Fruit fly (Drosophila melanogaster) whole organism, prepupa: Measurements from ENCODE around the gene MED10.

Source experiments
- Blimp-1 ChIP-seq: fragments of 200-800 bp; sonication (Bioruptor generic); optimal IDR thresholded peaks from 3 replicates; lab custom pipeline; 2017; ENCODE audit warnings: missing biosample characterization, missing genetic modification characterization, mild to moderate bottlenecking, moderate library complexity, missing genetic modification reagents
- CG10631 ChIP-seq: fragments of 200-800 bp; sonication (Bioruptor generic); optimal IDR thresholded peaks from 2 replicates; lab custom pipeline; 2016; ENCODE audit warnings: missing biosample characterization, missing genetic modification characterization
- CG10669 ChIP-seq: fragments of 200-800 bp; sonication (Bioruptor generic); optimal IDR thresholded peaks from 3 replicates; lab custom pipeline; 2018; ENCODE audit warnings: missing biosample characterization, mild to moderate bottlenecking, missing genetic modification characterization, moderate library complexity
- CG11762 ChIP-seq: fragments of 200-800 bp; sonication (Bioruptor generic); optimal IDR thresholded peaks from 3 replicates; lab custom pipeline; 2016; ENCODE audit warnings: missing biosample characterization, missing genetic modification characterization; ENCODE audit not compliant: insufficient read depth
- CG11902 ChIP-seq: fragments of 200-800 bp; sonication (Bioruptor generic); optimal IDR thresholded peaks from 3 replicates; lab custom pipeline; 2016; ENCODE audit warnings: missing biosample characterization, missing genetic modification characterization
- CG1621 ChIP-seq: fragments of 200-800 bp; sonication (Bioruptor generic); optimal IDR thresholded peaks from 3 replicates; lab custom pipeline; 2018; ENCODE audit warnings: missing biosample characterization, mild to moderate bottlenecking, missing genetic modification characterization
- CG3032 ChIP-seq: fragments of 200-800 bp; optimal IDR thresholded peaks from 2 replicates; lab custom pipeline; 2019; ENCODE audit warnings: missing biosample characterization, mild to moderate bottlenecking, missing genetic modification characterization, moderate library complexity
- CG31627 ChIP-seq: fragments of 200-800 bp; sonication (Bioruptor generic); optimal IDR thresholded peaks from 3 replicates; lab custom pipeline; 2016; ENCODE audit warnings: missing biosample characterization, missing genetic modification characterization
- CG34406 ChIP-seq: fragments of 200-800 bp; sonication (Bioruptor generic); optimal IDR thresholded peaks from 3 replicates; lab custom pipeline; 2016; ENCODE audit warnings: missing biosample characterization, missing genetic modification characterization
- CG3919 ChIP-seq: fragments of 200-800 bp; sonication (Bioruptor generic); optimal IDR thresholded peaks from 3 replicates; lab custom pipeline; 2016; ENCODE audit warnings: missing biosample characterization, missing genetic modification characterization
- CG4318 ChIP-seq: fragments of 200-800 bp; sonication (Bioruptor generic); optimal IDR thresholded peaks from 3 replicates; lab custom pipeline; 2017; ENCODE audit warnings: missing biosample characterization, mild to moderate bottlenecking, missing genetic modification characterization
- CG6163 ChIP-seq: fragments of 200-800 bp; sonication (Bioruptor generic); IDR thresholded peaks from 3 replicates; pipeline ENCODE4 v1.3.6; 2022; ENCODE audit warnings: missing biosample characterization, missing genetic modification characterization
- CG6276 ChIP-seq: fragments of 200-800 bp; sonication (Bioruptor generic); optimal IDR thresholded peaks from 2 replicates; lab custom pipeline; 2017; ENCODE audit warnings: missing biosample characterization, mild to moderate bottlenecking, missing genetic modification characterization
- CG6792 ChIP-seq: fragments of 200-800 bp; sonication (Bioruptor generic); optimal IDR thresholded peaks from 3 replicates; lab custom pipeline; 2016; ENCODE audit warnings: missing biosample characterization, missing genetic modification characterization
- CG6808 ChIP-seq: fragments of 200-800 bp; sonication (Bioruptor generic); optimal IDR thresholded peaks from 3 replicates; lab custom pipeline; 2017; ENCODE audit warnings: missing biosample characterization, missing genetic modification characterization, mild to moderate bottlenecking, moderate library complexity, missing genetic modification reagents
- CG7368 ChIP-seq: fragments of 200-800 bp; sonication (Bioruptor generic); optimal IDR thresholded peaks from 3 replicates; lab custom pipeline; 2016; ENCODE audit warnings: missing biosample characterization, missing genetic modification characterization
- CG8119 ChIP-seq: fragments of 200-800 bp; sonication (Bioruptor generic); IDR thresholded peaks from 3 replicates; pipeline ENCODE4 v1.3.6; 2022; ENCODE audit warnings: missing biosample characterization, missing genetic modification characterization
- CG8319 ChIP-seq: fragments of 200-800 bp; sonication (Bioruptor generic); optimal IDR thresholded peaks from 3 replicates; lab custom pipeline; 2016; ENCODE audit warnings: missing biosample characterization, missing genetic modification characterization
- CG8632 ChIP-seq: fragments of 200-800 bp; sonication (Bioruptor generic); optimal IDR thresholded peaks from 3 replicates; lab custom pipeline; 2016; ENCODE audit warnings: missing biosample characterization, missing genetic modification characterization
- CG9139 ChIP-seq: fragments of 200-800 bp; sonication (Bioruptor generic); optimal IDR thresholded peaks from 3 replicates; lab custom pipeline; 2017; ENCODE audit warnings: missing biosample characterization, mild to moderate bottlenecking, missing genetic modification characterization
- Eip75B ChIP-seq: fragments of 200-800 bp; sonication (Bioruptor generic); optimal IDR thresholded peaks from 3 replicates; lab custom pipeline; 2016; ENCODE audit warnings: missing biosample characterization, missing genetic modification characterization
- Eip78C ChIP-seq: fragments of 200-800 bp; sonication (Bioruptor generic); peaks from one replicate; lab custom pipeline; 2016; ENCODE audit warnings: missing biosample characterization, missing genetic modification characterization
- Eip93F ChIP-seq: fragments of 200-800 bp; sonication (Bioruptor generic); optimal IDR thresholded peaks from 2 replicates; lab custom pipeline; 2016; ENCODE audit warnings: missing biosample characterization, mild to moderate bottlenecking, missing genetic modification characterization
- Ets21C ChIP-seq: fragments of 200-800 bp; sonication (Bioruptor generic); optimal IDR thresholded peaks from 3 replicates; lab custom pipeline; 2016; ENCODE audit warnings: missing biosample characterization, missing genetic modification characterization
- Ets96B ChIP-seq: fragments of 200-800 bp; optimal IDR thresholded peaks from 2 replicates; lab custom pipeline; 2019; ENCODE audit warnings: missing biosample characterization, mild to moderate bottlenecking, missing genetic modification characterization, moderate library complexity
- Gug ChIP-seq: fragments of 200-800 bp; sonication (Bioruptor generic); IDR thresholded peaks from 2 replicates; pipeline ENCODE4 v1.3.6; 2022; ENCODE audit warnings: missing biosample characterization, missing genetic modification characterization
- Hr38 ChIP-seq: sonication (Bioruptor generic); optimal IDR thresholded peaks from 2 replicates; lab custom pipeline; 2016; ENCODE audit warnings: missing biosample characterization, missing genetic modification characterization
- Met ChIP-seq: fragments of 200-800 bp; sonication (Bioruptor generic); optimal IDR thresholded peaks from 3 replicates; lab custom pipeline; 2016; ENCODE audit warnings: missing biosample characterization, missing genetic modification characterization
- OdsH ChIP-seq: fragments of 200-800 bp; sonication (Bioruptor generic); optimal IDR thresholded peaks from 3 replicates; lab custom pipeline; 2016; ENCODE audit warnings: missing biosample characterization, missing genetic modification characterization
- Smox ChIP-seq: fragments of 200-800 bp; sonication (Bioruptor generic); optimal IDR thresholded peaks from 3 replicates; lab custom pipeline; 2016; ENCODE audit warnings: missing biosample characterization, missing genetic modification characterization
- Sox102F ChIP-seq: fragments of 200-800 bp; sonication (Bioruptor generic); optimal IDR thresholded peaks from 2 replicates; lab custom pipeline; 2016; ENCODE audit warnings: missing biosample characterization, mild to moderate bottlenecking, missing genetic modification characterization
- achi ChIP-seq: fragments of 200-800 bp; sonication (Bioruptor generic); optimal IDR thresholded peaks from 3 replicates; lab custom pipeline; 2016; ENCODE audit warnings: missing biosample characterization, missing genetic modification characterization
- acj6 ChIP-seq: fragments of 200-800 bp; sonication (Bioruptor generic); optimal IDR thresholded peaks from 3 replicates; lab custom pipeline; 2016; ENCODE audit warnings: missing biosample characterization, missing genetic modification characterization
- cyc ChIP-seq: fragments of 200-800 bp; sonication (Bioruptor generic); optimal IDR thresholded peaks from 3 replicates; lab custom pipeline; 2016; ENCODE audit warnings: missing biosample characterization, missing genetic modification characterization
- dac ChIP-seq: fragments of 200-800 bp; sonication (Bioruptor generic); optimal IDR thresholded peaks from 2 replicates; lab custom pipeline; 2017; ENCODE audit warnings: missing biosample characterization, mild to moderate bottlenecking, missing genetic modification characterization
- dsx ChIP-seq: fragments of 200-800 bp; optimal IDR thresholded peaks from 3 replicates; lab custom pipeline; 2019; ENCODE audit warnings: missing biosample characterization, mild to moderate bottlenecking, missing genetic modification characterization, moderate library complexity; ENCODE audit not compliant: poor library complexity, severe bottlenecking
- eg ChIP-seq: fragments of 200-800 bp; sonication (Bioruptor generic); IDR thresholded peaks from 3 replicates; pipeline ENCODE4 v1.3.6; 2022; ENCODE audit warnings: missing biosample characterization, missing genetic modification characterization
- esn ChIP-seq: fragments of 200-800 bp; sonication (Bioruptor generic); optimal IDR thresholded peaks from 2 replicates; lab custom pipeline; 2016; ENCODE audit warnings: missing biosample characterization, mild to moderate bottlenecking, missing genetic modification characterization, moderate library complexity
- fd59A ChIP-seq: fragments of 200-800 bp; sonication (Bioruptor generic); optimal IDR thresholded peaks from 2 replicates; lab custom pipeline; 2017; ENCODE audit warnings: missing biosample characterization, mild to moderate bottlenecking, missing genetic modification characterization, missing genetic modification reagents
- fd85E ChIP-seq: fragments of 200-800 bp; sonication (Bioruptor generic); optimal IDR thresholded peaks from 3 replicates; lab custom pipeline; 2016; ENCODE audit warnings: missing biosample characterization, missing genetic modification characterization
- fkh ChIP-seq: fragments of 200-800 bp; sonication (Bioruptor generic); optimal IDR thresholded peaks from 3 replicates; lab custom pipeline; 2017; ENCODE audit warnings: missing biosample characterization, mild to moderate bottlenecking, missing genetic modification characterization, moderate library complexity
- lz ChIP-seq: fragments of 200-800 bp; sonication (Bioruptor generic); optimal IDR thresholded peaks from 3 replicates; lab custom pipeline; 2016; ENCODE audit warnings: missing biosample characterization, missing genetic modification characterization
- pdm3 ChIP-seq: fragments of 200-800 bp; sonication (Bioruptor generic); optimal IDR thresholded peaks from 3 replicates; lab custom pipeline; 2016; ENCODE audit warnings: missing biosample characterization, missing genetic modification characterization
- spab ChIP-seq: fragments of 200-800 bp; sonication (Bioruptor generic); optimal IDR thresholded peaks from 2 replicates; lab custom pipeline; 2017; ENCODE audit warnings: missing biosample characterization, mild to moderate bottlenecking, missing genetic modification characterization, missing genetic modification reagents
- topi ChIP-seq: fragments of 200-800 bp; sonication (Bioruptor generic); optimal IDR thresholded peaks from 3 replicates; lab custom pipeline; 2016; ENCODE audit warnings: missing biosample characterization, missing genetic modification characterization
- vri ChIP-seq: fragments of 200-800 bp; sonication (Bioruptor generic); optimal IDR thresholded peaks from 3 replicates; lab custom pipeline; 2016; ENCODE audit warnings: missing biosample characterization, mild to moderate bottlenecking, missing genetic modification characterization

The MED10 gene

dm6 chr3L:16202550-16202949, 29.3 kb upstream of the MED10 start (continued):
- TF ChIP-seq CG6276 (GFP tag; lab: Kevin White, UChicago) (no peak), Blimp-1 (GFP tag; lab: Kevin White, UChicago) (no peak), fd85E (GFP tag; lab: Kevin White, UChicago) (no peak), lz (GFP tag; lab: Kevin White, UChicago) (peak; percentile 38), topi (GFP tag; lab: Kevin White, UChicago) (peak; percentile 45), Gug (GFP tag; lab: Robert Waterston, UW) (no peak), CG10631 (peak; percentile 40), Met (GFP tag; lab: Kevin White, UChicago) (peak; percentile 63), spab (GFP tag; lab: Kevin White, UChicago) (peak; percentile 62), pdm3 (peak; percentile 53), Ets21C (no peak), CG6163 (GFP tag; lab: Robert Waterston, UW) (no peak), Ets96B (peak; percentile 52), CG8119 (GFP tag; lab: Robert Waterston, UW) (peak; percentile 45; the same call in 1 of the 3 replicates), CG1621 (tag; lab: Kevin White, UChicago) (peak; percentile 26), Smox (GFP tag; lab: Kevin White, UChicago) (peak; percentile 57), CG9139 (peak; percentile 44), CG31627 (GFP tag; lab: Kevin White, UChicago) (peak; percentile 53), dac (GFP tag; lab: Kevin White, UChicago) (no peak), fd59A (GFP tag; lab: Kevin White, UChicago) (peak; percentile 48), Hr38 (GFP tag; lab: Kevin White, UChicago) (no peak), CG3919 (GFP tag; lab: Kevin White, UChicago) (peak; percentile 71), CG8319 (GFP tag; lab: Kevin White, UChicago) (peak; percentile 32), Eip75B (GFP tag; lab: Kevin White, UChicago) (peak; percentile 54), dsx (GFP tag; lab: Kevin White, UChicago) (no peak), CG8632 (GFP tag; lab: Kevin White, UChicago) (peak; percentile 43), vri (GFP tag; lab: Kevin White, UChicago) (peak; percentile 83), CG3032 (tag; lab: Kevin White, UChicago) (peak; percentile 55), OdsH (GFP tag; lab: Kevin White, UChicago) (peak; percentile 28), CG34406 (peak; percentile 30), achi (GFP tag; lab: Kevin White, UChicago) (peak; percentile 30), eg (GFP tag; lab: Robert Waterston, UW) (no peak), CG4318 (GFP tag; lab: Kevin White, UChicago) (no peak), cyc (GFP tag; lab: Kevin White, UChicago) (peak; percentile 31), CG7368 (peak; percentile 23), CG6808 (GFP tag; lab: Kevin White, UChicago) (peak; percentile 66)
- TF ChIP-seq, all 60 proteins: peak for 42

- TF ChIP-seq CG3919 (GFP tag; lab: Kevin White, UChicago) (peak; percentile 77), fd59A (GFP tag; lab: Kevin White, UChicago) (peak; percentile 74), Ets21C (peak; percentile 81), CG7368 (peak; percentile 58), pdm3 (peak; percentile 78), CG8119 (GFP tag; lab: Robert Waterston, UW) (peak; percentile 66; the same call in 2 of the 3 replicates), CG10631 (peak; percentile 70), fd85E (GFP tag; lab: Kevin White, UChicago) (no peak), CG3032 (tag; lab: Kevin White, UChicago) (peak; percentile 62), CG6792 (peak; percentile 69), CG1621 (tag; lab: Kevin White, UChicago) (peak; percentile 61), esn (GFP tag; lab: Kevin White, UChicago) (peak; percentile 85), acj6 (GFP tag; lab: Kevin White, UChicago) (peak; percentile 77), topi (GFP tag; lab: Kevin White, UChicago) (peak; percentile 83), CG11762 (GFP tag; lab: Kevin White, UChicago) (peak; percentile 38), eg (GFP tag; lab: Robert Waterston, UW) (peak; percentile 69), Eip78C (peak; percentile 93), vri (GFP tag; lab: Kevin White, UChicago) (peak; percentile 85), CG10669 (GFP tag; lab: Kevin White, UChicago) (peak; percentile 76), dsx (GFP tag; lab: Kevin White, UChicago) (peak; percentile 50), Smox (GFP tag; lab: Kevin White, UChicago) (peak; percentile 75), Sox102F (peak; percentile 74), fkh (peak; percentile 9), CG34406 (peak; percentile 45), Eip93F (GFP tag; lab: Kevin White, UChicago) (peak; percentile 64), dac (GFP tag; lab: Kevin White, UChicago) (no peak), CG11902 (GFP tag; lab: Kevin White, UChicago) (peak; percentile 74), Gug (GFP tag; lab: Robert Waterston, UW) (peak; percentile 54), lz (GFP tag; lab: Kevin White, UChicago) (peak; percentile 75), Ets96B (peak; percentile 72)
Observed at dm6 chr3L:16203236-16203635, 28.6 kb upstream of the MED10 start.
